Worm (Caenorhabditis elegans) whole organism, L3 larva: Measurements from ENCODE around the gene ocr-1.

ENCODE experiments used
- R02D3.7 ChIP-seq: fragments of 150-350 bp; optimal IDR thresholded peaks from 2 replicates; lab custom pipeline; 2014; ENCODE audit warnings: missing biosample characterization, missing genetic modification characterization
- ZK546.5 ChIP-seq: sonication (generic microtip); optimal IDR thresholded peaks from 2 replicates; lab custom pipeline; 2017; ENCODE audit warnings: missing biosample characterization, missing genetic modification characterization
- ama-1 ChIP-seq: fragments of 150-350 bp; optimal IDR thresholded peaks from 2 replicates; lab custom pipeline; 2018
- ceh-82 ChIP-seq: fragments of 150-350 bp; optimal IDR thresholded peaks from 2 replicates; lab custom pipeline; 2014; ENCODE audit warnings: missing biosample characterization, missing genetic modification characterization
- ceh-9 ChIP-seq: sonication (generic microtip); optimal IDR thresholded peaks from 2 replicates; lab custom pipeline; 2018; ENCODE audit warnings: missing biosample characterization, missing genetic modification characterization
- egl-27 ChIP-seq: sonication (generic microtip); optimal IDR thresholded peaks from 4 replicates; lab custom pipeline; 2017; ENCODE audit warnings: missing biosample characterization, missing genetic modification reagents, missing genetic modification characterization
- egl-5 ChIP-seq: fragments of 150-350 bp; optimal IDR thresholded peaks from 2 replicates; lab custom pipeline; 2017; ENCODE audit warnings: missing biosample characterization, missing genetic modification reagents, missing genetic modification characterization, inconsistent platforms
- elt-1 ChIP-seq: fragments of 150-350 bp; optimal IDR thresholded peaks from 2 replicates; lab custom pipeline; 2014; ENCODE audit warnings: missing biosample characterization, missing genetic modification characterization
- elt-2 ChIP-seq: sonication (generic microtip); optimal IDR thresholded peaks from 2 replicates; lab custom pipeline; 2016; ENCODE audit warnings: missing genetic modification reagents, mild to moderate bottlenecking, missing genetic modification characterization, missing compliant biosample characterization
- elt-3 ChIP-seq, 3 experiments: fragments of 150-350 bp in 1 of 3; sonication (generic microtip) in 2 of 3; optimal IDR thresholded peaks; 2 replicates in 2 of 3; 4 replicates in 1 of 3; lab custom pipeline; 2014 to 2017; ENCODE audit warnings: missing biosample characterization in 3 of 3, missing genetic modification characterization in 3 of 3
- eor-1 ChIP-seq, 2 experiments: fragments of 150-350 bp; optimal IDR thresholded peaks; 2 replicates each; lab custom pipeline; 2014 to 2018; ENCODE audit warnings: missing biosample characterization in 2 of 2, missing genetic modification characterization in 2 of 2
- fkh-10 ChIP-seq: sonication (generic microtip); optimal IDR thresholded peaks from 2 replicates; lab custom pipeline; 2017; ENCODE audit warnings: missing biosample characterization, missing genetic modification reagents, missing genetic modification characterization
- fkh-2 ChIP-seq: fragments of 150-350 bp; optimal IDR thresholded peaks from 2 replicates; lab custom pipeline; 2014; ENCODE audit warnings: missing biosample characterization, missing genetic modification reagents, missing genetic modification characterization
- fos-1 ChIP-seq: fragments of 150-350 bp; optimal IDR thresholded peaks from 2 replicates; lab custom pipeline; 2014; ENCODE audit warnings: missing biosample characterization, missing genetic modification characterization
- hmg-11 ChIP-seq: sonication (generic microtip); optimal IDR thresholded peaks from 2 replicates; lab custom pipeline; 2016; ENCODE audit warnings: missing genetic modification characterization, missing compliant biosample characterization
- jun-1 ChIP-seq: fragments of 150-350 bp; optimal IDR thresholded peaks from 2 replicates; lab custom pipeline; 2014; ENCODE audit warnings: missing biosample characterization, missing genetic modification reagents, missing genetic modification characterization
- lin-15B ChIP-seq: fragments of 150-350 bp; optimal IDR thresholded peaks from 2 replicates; lab custom pipeline; 2014; ENCODE audit warnings: missing biosample characterization, missing genetic modification characterization
- lin-39 ChIP-seq: fragments of 150-350 bp; optimal IDR thresholded peaks from 2 replicates; lab custom pipeline; 2018; ENCODE audit warnings: missing biosample characterization, missing genetic modification reagents, missing genetic modification characterization
- lsy-12 ChIP-seq: sonication (generic microtip); optimal IDR thresholded peaks from 2 replicates; lab custom pipeline; 2016; ENCODE audit warnings: mild to moderate bottlenecking, missing genetic modification characterization, missing compliant biosample characterization
- mdl-1 ChIP-seq: fragments of 150-350 bp; optimal IDR thresholded peaks from 2 replicates; lab custom pipeline; 2014; ENCODE audit warnings: missing biosample characterization, missing genetic modification characterization
- mml-1 ChIP-seq: fragments of 150-350 bp; sonication (generic microtip); optimal IDR thresholded peaks from 3 replicates; lab custom pipeline; 2014; ENCODE audit warnings: missing biosample characterization, missing genetic modification characterization
- nfya-1 ChIP-seq: sonication (generic microtip); optimal IDR thresholded peaks from 2 replicates; lab custom pipeline; 2017; ENCODE audit warnings: missing genetic modification characterization, mild to moderate bottlenecking, missing compliant biosample characterization, antibody characterized with exemption, moderate library complexity; ENCODE audit not compliant: insufficient read depth
- nhr-11 ChIP-seq: fragments of 150-350 bp; optimal IDR thresholded peaks from 2 replicates; lab custom pipeline; 2014; ENCODE audit warnings: missing biosample characterization, missing genetic modification characterization
- nhr-12 ChIP-seq: fragments of 150-350 bp; optimal IDR thresholded peaks from 2 replicates; lab custom pipeline; 2014; ENCODE audit warnings: missing biosample characterization, missing genetic modification characterization
- nhr-23 ChIP-seq: fragments of 150-350 bp; optimal IDR thresholded peaks from 2 replicates; lab custom pipeline; 2014; ENCODE audit warnings: missing biosample characterization, missing genetic modification reagents, missing genetic modification characterization
- nhr-237 ChIP-seq: fragments of 150-350 bp; optimal IDR thresholded peaks from 2 replicates; lab custom pipeline; 2014; ENCODE audit warnings: missing biosample characterization, missing genetic modification characterization
- nhr-25 ChIP-seq: sonication (generic microtip); optimal IDR thresholded peaks from 2 replicates; lab custom pipeline; 2017; ENCODE audit warnings: missing biosample characterization, missing genetic modification characterization
- nhr-28 ChIP-seq: fragments of 150-350 bp; optimal IDR thresholded peaks from 2 replicates; lab custom pipeline; 2014; ENCODE audit warnings: missing biosample characterization, missing genetic modification characterization
- nhr-67 ChIP-seq: fragments of 150-350 bp; optimal IDR thresholded peaks from 2 replicates; lab custom pipeline; 2014; ENCODE audit warnings: missing biosample characterization, missing genetic modification characterization
- nhr-76 ChIP-seq: fragments of 150-350 bp; sonication (generic microtip); optimal IDR thresholded peaks from 5 replicates; lab custom pipeline; 2014; ENCODE audit warnings: missing biosample characterization, missing genetic modification characterization
- nhr-77 ChIP-seq: fragments of 150-350 bp; optimal IDR thresholded peaks from 2 replicates; lab custom pipeline; 2014; ENCODE audit warnings: missing biosample characterization, missing genetic modification characterization
- pha-4 ChIP-seq: fragments of 150-350 bp; optimal IDR thresholded peaks from 2 replicates; lab custom pipeline; 2014; ENCODE audit warnings: missing biosample characterization, missing genetic modification reagents, missing genetic modification characterization
- pqm-1 ChIP-seq: fragments of 150-350 bp; optimal IDR thresholded peaks from 2 replicates; lab custom pipeline; 2017; ENCODE audit warnings: missing biosample characterization, missing genetic modification characterization, inconsistent platforms
- skn-1 ChIP-seq: fragments of 150-350 bp; optimal IDR thresholded peaks from 2 replicates; lab custom pipeline; 2014; ENCODE audit warnings: missing biosample characterization, missing genetic modification characterization
- snpc-4 ChIP-seq: fragments of 150-350 bp; optimal IDR thresholded peaks from 2 replicates; lab custom pipeline; 2014; ENCODE audit warnings: missing biosample characterization, missing genetic modification characterization
- tbx-2 ChIP-seq: sonication (generic microtip); optimal IDR thresholded peaks from 2 replicates; lab custom pipeline; 2016; ENCODE audit warnings: mild to moderate bottlenecking, missing genetic modification characterization, missing compliant biosample characterization
- unc-39 ChIP-seq: sonication (generic microtip); optimal IDR thresholded peaks from 4 replicates; lab custom pipeline; 2017; ENCODE audit warnings: missing biosample characterization, missing genetic modification characterization
- unc-62 ChIP-seq: fragments of 150-350 bp; sonication (generic microtip); optimal IDR thresholded peaks from 4 replicates; lab custom pipeline; 2014; ENCODE audit warnings: missing biosample characterization, missing genetic modification reagents, missing genetic modification characterization
- zag-1 ChIP-seq: fragments of 150-350 bp; optimal IDR thresholded peaks from 2 replicates; lab custom pipeline; 2014; ENCODE audit warnings: missing biosample characterization, missing genetic modification characterization

Gene ocr-1

DNA sequence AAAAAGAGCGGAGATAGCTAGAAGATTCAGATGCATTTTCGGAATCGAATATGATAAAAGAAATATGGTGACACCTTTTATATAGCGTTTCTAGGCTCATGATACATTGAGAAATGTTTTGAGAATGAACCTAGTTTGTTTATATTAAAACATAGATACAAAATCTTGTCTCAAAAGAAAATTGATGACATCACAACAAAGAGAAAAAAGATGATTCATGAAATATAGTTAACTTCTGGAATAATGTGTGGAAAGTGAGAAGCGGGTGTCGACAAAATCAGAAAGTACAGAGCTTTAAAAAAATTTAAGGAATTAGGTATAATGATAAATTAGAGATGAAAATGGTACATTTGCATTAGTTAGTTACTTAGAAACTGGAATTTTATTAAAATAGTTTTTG lies 28.6 kb downstream of the ocr-1 start, which contains the start of gene D1054.10:
Gene D1054.10, minus strand, starts transcription at position 101 of the 400 bp plus-strand sequence.
- no peak for TF ChIP-seq nfya-1 (tag; lab: Kevin White, UChicago)
- no peak for TF ChIP-seq nhr-12 (tag; lab: Kevin White, UChicago)
- no peak for TF ChIP-seq fos-1
- no peak for TF ChIP-seq lsy-12 (tag; lab: Kevin White, UChicago)
- TF ChIP-seq pqm-1 (tag; lab: Kevin White, UChicago), result no peak
- no peak for TF ChIP-seq egl-27 (tag; lab: Kevin White, UChicago)
- no peak for TF ChIP-seq jun-1 (tag; lab: Kevin White, UChicago)
- no peak for TF ChIP-seq zag-1 (tag; lab: Kevin White, UChicago)
- no peak for TF ChIP-seq mml-1 (tag; lab: Kevin White, UChicago)

ce11 chrV:10793498-10793897 lies 29.3 kb downstream of the ocr-1 start, which contains the start of gene ule-3:
ule-3 (plus strand) TSS chrV:10793798.
- TF ChIP-seq nfya-1 (tag; lab: Kevin White, UChicago) (no peak), nhr-67 (tag; lab: Kevin White, UChicago) (no peak), elt-1 (tag; lab: Kevin White, UChicago) (no peak), ZK546.5 (no peak), eor-1 (tag; optimal IDR thresholded peaks at IDR 0.05; lab: Kevin White, UChicago) (no peak), zag-1 (tag; lab: Kevin White, UChicago) (no peak), unc-39 (tag; lab: Kevin White, UChicago) (no peak), egl-5 (no peak)
- TF ChIP-seq, all 47 proteins: peak for 0

ce11 chrV:10794463-10794862 lies 30.3 kb downstream of the ocr-1 start:
- TF ChIP-seq jun-1 (tag; lab: Kevin White, UChicago) (no peak), nhr-28 (no peak), zag-1 (tag; lab: Kevin White, UChicago) (no peak), lin-15B (no peak), egl-5 (no peak), lin-39 (tag; lab: Kevin White, UChicago) (no peak), elt-2 (tag; lab: Kevin White, UChicago) (no peak), fkh-2 (tag; lab: Kevin White, UChicago) (no peak), snpc-4 (tag; lab: Kevin White, UChicago) (no peak), unc-62 (no peak), pqm-1 (tag; lab: Kevin White, UChicago) (no peak), pha-4 (no peak), ceh-82 (tag; lab: Kevin White, UChicago) (no peak), mml-1 (tag; lab: Kevin White, UChicago) (no peak), elt-3 (tag; optimal IDR thresholded peaks at IDR 0.05; lab: Kevin White, UChicago) (no peak), ama-1 (lab: Kevin White, UChicago) (no peak), nhr-237 (tag; lab: Kevin White, UChicago) (no peak)

ce11 chrV:10795494-10795893 lies 31.3 kb downstream of the ocr-1 start, which contains the start of gene D1054.19:
D1054.19 (plus strand) TSS chrV:10795794.
- TF ChIP-seq ama-1 (lab: Kevin White, UChicago) (no peak), jun-1 (tag; lab: Kevin White, UChicago) (no peak), tbx-2 (tag; lab: Kevin White, UChicago) (no peak), egl-27 (tag; lab: Kevin White, UChicago) (no peak), lin-39 (tag; lab: Kevin White, UChicago) (no peak), ceh-82 (tag; lab: Kevin White, UChicago) (no peak), R02D3.7 (tag; lab: Kevin White, UChicago) (no peak)

ce11 chrV:10798090-10798489 lies 33.9 kb downstream of the ocr-1 start, which contains the start of gene srh-184:
srh-184 (minus strand) TSS chrV:10798190.
- TF ChIP-seq fkh-10 (GFP tag; lab: Kevin White, UChicago) (no peak), egl-5 (no peak), skn-1 (tag; lab: Kevin White, UChicago) (no peak), unc-39 (tag; lab: Kevin White, UChicago) (no peak), mdl-1 (tag; lab: Kevin White, UChicago) (no peak), ama-1 (lab: Kevin White, UChicago) (no peak), ceh-9 (no peak), unc-62 (no peak), nhr-23 (tag; lab: Kevin White, UChicago) (no peak), pqm-1 (tag; lab: Kevin White, UChicago) (no peak), mml-1 (tag; lab: Kevin White, UChicago) (no peak), nhr-11 (no peak), nhr-77 (tag; lab: Kevin White, UChicago) (no peak), nhr-28 (no peak), hmg-11 (tag; lab: Kevin White, UChicago) (no peak), fkh-2 (tag; lab: Kevin White, UChicago) (no peak), nhr-76 (tag; lab: Kevin White, UChicago) (no peak), nhr-25 (tag; lab: Kevin White, UChicago) (no peak)
- TF ChIP-seq, all 47 proteins: peak for 0
